Worm (Caenorhabditis elegans) whole organism, early embryonic: ENCODE measurements around the gene nas-3.

Source experiments
- B0310.2 ChIP-seq: sonication (generic microtip); optimal IDR thresholded peaks from 2 replicates; lab custom pipeline; 2016; ENCODE audit warnings: mild to moderate bottlenecking, missing genetic modification characterization, missing compliant biosample characterization
- F13C5.2 ChIP-seq: sonication (generic microtip); optimal IDR thresholded peaks from 2 replicates; lab custom pipeline; 2017; ENCODE audit warnings: mild to moderate bottlenecking, missing genetic modification characterization, inconsistent platforms, missing compliant biosample characterization
- aly-1 ChIP-seq: sonication (generic microtip); optimal IDR thresholded peaks from 2 replicates; lab custom pipeline; 2016; ENCODE audit warnings: missing genetic modification characterization, missing compliant biosample characterization
- ama-1 ChIP-seq: fragments of 150-350 bp; optimal IDR thresholded peaks from 2 replicates; lab custom pipeline; 2014
- ceh-13 ChIP-seq: fragments of 200-800 bp; sonication (Bioruptor generic); optimal IDR thresholded peaks from 2 replicates; lab custom pipeline; 2018; ENCODE audit warnings: mild to moderate bottlenecking, missing genetic modification characterization, missing compliant biosample characterization
- ceh-36 ChIP-seq: sonication (generic microtip); optimal IDR thresholded peaks from 2 replicates; lab custom pipeline; 2016; ENCODE audit warnings: missing genetic modification characterization, inconsistent platforms, missing compliant biosample characterization
- ets-7 ChIP-seq: sonication (generic microtip); optimal IDR thresholded peaks from 2 replicates; lab custom pipeline; 2016; ENCODE audit warnings: missing genotype, missing genetic modification characterization, missing compliant biosample characterization
- flt-1 ChIP-seq: fragments of 200-800 bp; sonication (Bioruptor generic); IDR thresholded peaks from 2 replicates; pipeline ENCODE4 v1.3.6; 2022; ENCODE audit warnings: missing genetic modification characterization, missing compliant biosample characterization
- hmbx-1 ChIP-seq: sonication (generic microtip); optimal IDR thresholded peaks from 2 replicates; lab custom pipeline; 2016; ENCODE audit warnings: mild to moderate bottlenecking, missing genetic modification characterization, missing compliant biosample characterization
- hmg-4 ChIP-seq: fragments of 200-800 bp; sonication (Bioruptor generic); optimal IDR thresholded peaks from 2 replicates; lab custom pipeline; 2018; ENCODE audit warnings: mild to moderate bottlenecking, missing genetic modification characterization, missing compliant biosample characterization
- hnd-1 ChIP-seq: sonication (generic microtip); optimal IDR thresholded peaks from 2 replicates; lab custom pipeline; 2016; ENCODE audit warnings: missing genetic modification characterization, missing compliant biosample characterization
- pes-1 ChIP-seq: fragments of 200-800 bp; sonication (Bioruptor generic); IDR thresholded peaks from 2 replicates; pipeline ENCODE4 v1.3.6; 2022; ENCODE audit warnings: missing genetic modification reagents, missing genetic modification characterization, missing compliant biosample characterization
- scrt-1 ChIP-seq: fragments of 200-800 bp; sonication (Bioruptor generic); IDR thresholded peaks from 2 replicates; pipeline ENCODE4 v1.3.6; 2022; ENCODE audit warnings: missing genetic modification characterization, missing compliant biosample characterization
- sea-1 ChIP-seq: fragments of 200-800 bp; sonication (Bioruptor generic); conservative IDR thresholded peaks from 2 replicates; pipeline ENCODE4 v1.3.6; 2022; ENCODE audit warnings: missing genetic modification characterization, missing compliant biosample characterization
- tbx-11 ChIP-seq: fragments of 200-800 bp; sonication (Bioruptor generic); IDR thresholded peaks from 2 replicates; pipeline ENCODE4 v1.3.6; 2022; ENCODE audit warnings: missing genetic modification characterization, missing compliant biosample characterization
- tbx-37 ChIP-seq: fragments of 200-800 bp; sonication (Bioruptor generic); conservative IDR thresholded peaks from 2 replicates; pipeline ENCODE4 v1.3.6; 2022; ENCODE audit warnings: missing genetic modification reagents, missing genetic modification characterization, missing compliant biosample characterization
- tra-4 ChIP-seq: sonication (generic microtip); optimal IDR thresholded peaks from 2 replicates; lab custom pipeline; 2017; ENCODE audit warnings: missing genetic modification characterization, missing compliant biosample characterization

The nas-3 gene

ce11 chrV:9477863-9478262, at the start of gene nas-3:
nas-3 (plus strand) TSS chrV:9478163.
- no peak for TF ChIP-seq ceh-13 (GFP tag; lab: Kevin White, UChicago)
- TF ChIP-seq ets-7 (tag; lab: Kevin White, UChicago): no peak
- TF ChIP-seq sea-1 (GFP tag; lab: Robert Waterston, UW): no peak

DNA sequence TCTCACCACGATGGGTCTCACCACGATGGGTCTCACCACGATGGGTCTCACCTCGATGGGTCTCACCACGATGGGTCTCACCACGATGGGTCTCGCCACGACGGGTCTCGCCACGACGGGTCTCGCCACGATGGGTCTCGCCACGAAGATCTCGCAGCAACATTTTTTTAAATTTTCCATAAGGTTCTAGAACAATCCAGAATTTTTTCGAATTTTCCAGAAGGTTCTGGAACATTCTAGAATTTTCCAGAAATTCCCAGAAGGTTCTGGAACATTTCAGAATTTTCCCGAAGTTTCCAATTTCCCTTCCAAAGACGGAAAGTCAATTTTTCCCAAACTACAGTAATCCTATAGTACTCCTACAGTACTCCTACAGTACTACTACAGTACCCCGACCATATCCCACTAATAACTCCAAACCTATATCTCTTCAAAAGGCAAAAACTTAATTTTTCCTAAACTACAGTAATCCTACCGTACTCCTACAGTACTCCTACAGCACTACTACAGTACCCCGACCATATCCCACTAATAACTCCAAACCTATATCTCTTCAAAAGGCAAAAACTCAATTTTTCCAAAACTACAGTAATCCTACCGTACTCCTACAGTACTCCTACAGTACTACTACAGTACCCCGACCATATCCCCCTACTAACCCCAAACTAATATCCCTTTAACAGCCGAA, 38.5 kb upstream of the nas-3 start, which contains the start of gene Y54B9A.1:
Gene Y54B9A.1 (minus strand): TSS at position 235 of the 688 bp plus-strand sequence.
- 0 out of 2 replicates have a peak, but pooled peaks have one; percentile 42 for TF ChIP-seq tbx-11 (GFP tag; lab: Robert Waterston, UW)

ce11 chrV:9440003-9440319, 38.0 kb upstream of the nas-3 start:
- TF ChIP-seq ama-1: no peak
- TF ChIP-seq flt-1 (GFP tag; lab: Robert Waterston, UW): no peak
- no peak for TF ChIP-seq hmg-4 (GFP tag; lab: Kevin White, UChicago)
- TF ChIP-seq aly-1 (tag; lab: Kevin White, UChicago): no peak
- TF ChIP-seq F13C5.2 (tag; lab: Kevin White, UChicago): no peak
- no peak for TF ChIP-seq ets-7 (tag; lab: Kevin White, UChicago)

ce11 chrV:9441046-9441445, 36.9 kb upstream of the nas-3 start:
- TF ChIP-seq tbx-11 (GFP tag; lab: Robert Waterston, UW) (no peak), B0310.2 (tag; lab: Kevin White, UChicago) (no peak), tbx-37 (no peak), pes-1 (GFP tag; lab: Robert Waterston, UW) (no peak), flt-1 (GFP tag; lab: Robert Waterston, UW) (no peak), scrt-1 (GFP tag; lab: Robert Waterston, UW) (no peak), hnd-1 (tag; lab: Kevin White, UChicago) (no peak), tra-4 (tag; lab: Kevin White, UChicago) (no peak), hmg-4 (GFP tag; lab: Kevin White, UChicago) (no peak)

DNA sequence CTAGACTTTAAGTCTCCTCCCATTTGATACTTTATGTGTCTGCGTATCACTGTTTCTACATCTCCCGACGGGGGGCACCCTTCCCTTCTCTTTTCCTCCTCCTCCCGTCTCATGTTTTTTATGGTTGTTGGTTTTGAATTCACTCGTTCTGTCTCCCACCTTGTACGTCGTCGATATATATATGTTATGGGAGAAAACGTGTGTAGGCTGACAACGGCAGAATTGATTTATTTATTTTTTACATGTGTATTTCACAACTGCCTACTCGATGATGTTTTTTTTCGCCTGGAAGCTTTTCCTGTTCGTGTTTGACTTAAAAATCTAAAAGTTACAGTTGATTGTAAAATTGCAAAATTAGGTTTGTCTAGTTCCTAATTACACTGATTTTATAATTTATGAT, 35.5 kb upstream of the nas-3 start:
- TF ChIP-seq scrt-1 (GFP tag; lab: Robert Waterston, UW): no peak
- no peak for TF ChIP-seq tbx-37
- TF ChIP-seq sea-1 (GFP tag; lab: Robert Waterston, UW): no peak
- no peak for TF ChIP-seq aly-1 (tag; lab: Kevin White, UChicago)
- TF ChIP-seq ama-1: no peak
- TF ChIP-seq flt-1 (GFP tag; lab: Robert Waterston, UW): no peak
- no peak for TF ChIP-seq F13C5.2 (tag; lab: Kevin White, UChicago)
- TF ChIP-seq hnd-1 (tag; lab: Kevin White, UChicago): no peak
- TF ChIP-seq tra-4 (tag; lab: Kevin White, UChicago): no peak
- no peak for TF ChIP-seq pes-1 (GFP tag; lab: Robert Waterston, UW)
- TF ChIP-seq B0310.2 (tag; lab: Kevin White, UChicago): no peak
- TF ChIP-seq tbx-11 (GFP tag; lab: Robert Waterston, UW): no peak
- TF ChIP-seq hmg-4 (GFP tag; lab: Kevin White, UChicago): no peak
- TF ChIP-seq ceh-13 (GFP tag; lab: Kevin White, UChicago): no peak
- no peak for TF ChIP-seq ceh-36 (tag; lab: Kevin White, UChicago)
- TF ChIP-seq hmbx-1 (tag; lab: Kevin White, UChicago): no peak
- TF ChIP-seq ets-7 (tag; lab: Kevin White, UChicago): no peak

- TF ChIP-seq F13C5.2 (tag; lab: Kevin White, UChicago): no peak
- TF ChIP-seq tbx-11 (GFP tag; lab: Robert Waterston, UW): no peak
- TF ChIP-seq tra-4 (tag; lab: Kevin White, UChicago): no peak
- no peak for TF ChIP-seq ceh-13 (GFP tag; lab: Kevin White, UChicago)
Observed at ce11 chrV:9443109-9443508, 34.9 kb upstream of the nas-3 start.

- TF ChIP-seq F13C5.2 (tag; lab: Kevin White, UChicago): no peak
- no peak for TF ChIP-seq tbx-37
- no peak for TF ChIP-seq scrt-1 (GFP tag; lab: Robert Waterston, UW)
- no peak for TF ChIP-seq hmg-4 (GFP tag; lab: Kevin White, UChicago)
- no peak for TF ChIP-seq tra-4 (tag; lab: Kevin White, UChicago)
- no peak for TF ChIP-seq hnd-1 (tag; lab: Kevin White, UChicago)
- no peak for TF ChIP-seq ceh-13 (GFP tag; lab: Kevin White, UChicago)
- no peak for TF ChIP-seq aly-1 (tag; lab: Kevin White, UChicago)
- TF ChIP-seq tbx-11 (GFP tag; lab: Robert Waterston, UW): no peak
Observed at ce11 chrV:9443748-9444147, 34.2 kb upstream of the nas-3 start, which contains the start of gene wdr-62. wdr-62 (plus strand) TSS chrV:9444048.

ce11 chrV:9444618-9445017, 33.3 kb upstream of the nas-3 start:
- TF ChIP-seq ceh-36 (tag; lab: Kevin White, UChicago) (no peak), tbx-37 (no peak), hmg-4 (GFP tag; lab: Kevin White, UChicago) (no peak), hnd-1 (tag; lab: Kevin White, UChicago) (no peak), B0310.2 (tag; lab: Kevin White, UChicago) (no peak), scrt-1 (GFP tag; lab: Robert Waterston, UW) (no peak), tra-4 (tag; lab: Kevin White, UChicago) (no peak), ama-1 (no peak), pes-1 (GFP tag; lab: Robert Waterston, UW) (no peak), flt-1 (GFP tag; lab: Robert Waterston, UW) (no peak), tbx-11 (GFP tag; lab: Robert Waterston, UW) (no peak), hmbx-1 (tag; lab: Kevin White, UChicago) (no peak), ceh-13 (GFP tag; lab: Kevin White, UChicago) (no peak), sea-1 (GFP tag; lab: Robert Waterston, UW) (no peak), aly-1 (tag; lab: Kevin White, UChicago) (no peak)
